Fruit fly (Drosophila melanogaster) whole organism, pupa: Measurements from ENCODE around the gene CG6712.

Experiments used
- CG10348 ChIP-seq: fragments of 200-800 bp; sonication (Bioruptor generic); IDR thresholded peaks from 2 replicates; pipeline ENCODE4 v1.3.6; 2022; ENCODE audit warnings: missing biosample characterization, missing genetic modification characterization
- CG12605 ChIP-seq: fragments of 200-800 bp; sonication (Bioruptor generic); IDR thresholded peaks from 2 replicates; pipeline ENCODE4 v1.3.6; 2022; ENCODE audit warnings: missing biosample characterization, missing genetic modification characterization
- CG13204 ChIP-seq: fragments of 200-800 bp; sonication (Bioruptor generic); optimal IDR thresholded peaks from 2 replicates; lab custom pipeline; 2018; ENCODE audit warnings: missing biosample characterization, mild to moderate bottlenecking, missing genetic modification characterization, moderate library complexity
- CG14655 ChIP-seq: fragments of 200-800 bp; sonication (Bioruptor generic); optimal IDR thresholded peaks from 3 replicates; lab custom pipeline; 2017; ENCODE audit warnings: mild to moderate bottlenecking, missing biosample characterization, missing genetic modification reagents, missing genetic modification characterization
- CG15710 ChIP-seq: fragments of 200-800 bp; sonication (Bioruptor generic); optimal IDR thresholded peaks from 2 replicates; lab custom pipeline; 2018; ENCODE audit warnings: missing biosample characterization, mild to moderate bottlenecking, missing genetic modification characterization, moderate library complexity
- CG17806 ChIP-seq: fragments of 200-800 bp; sonication (Bioruptor generic); optimal IDR thresholded peaks from 2 replicates; lab custom pipeline; 2018; ENCODE audit warnings: missing biosample characterization, mild to moderate bottlenecking, missing genetic modification characterization, moderate library complexity
- CG32121 ChIP-seq: fragments of 200-800 bp; sonication (Bioruptor generic); IDR thresholded peaks from 2 replicates; pipeline ENCODE4 v1.3.6; 2022; ENCODE audit warnings: missing biosample characterization, missing genetic modification characterization
- CG34367 ChIP-seq: fragments of 200-800 bp; sonication (Bioruptor generic); optimal IDR thresholded peaks from 2 replicates; lab custom pipeline; 2018; ENCODE audit warnings: missing biosample characterization, mild to moderate bottlenecking, missing genetic modification characterization
- CG4496 ChIP-seq: fragments of 200-800 bp; sonication (Bioruptor generic); IDR thresholded peaks from 3 replicates; pipeline ENCODE4 v1.3.6; 2022; ENCODE audit warnings: missing biosample characterization, missing genetic modification characterization
- CG8159 ChIP-seq: fragments of 200-800 bp; sonication (Bioruptor generic); optimal IDR thresholded peaks from 3 replicates; lab custom pipeline; 2018; ENCODE audit warnings: missing biosample characterization, mild to moderate bottlenecking, missing genetic modification characterization, moderate library complexity
- CG8301 ChIP-seq: fragments of 200-800 bp; sonication (Bioruptor generic); optimal IDR thresholded peaks from 2 replicates; lab custom pipeline; 2018; ENCODE audit warnings: missing biosample characterization, mild to moderate bottlenecking, missing genetic modification characterization
- CG9948 ChIP-seq: fragments of 200-800 bp; sonication (Bioruptor generic); optimal IDR thresholded peaks from 2 replicates; lab custom pipeline; 2018; ENCODE audit warnings: missing biosample characterization, mild to moderate bottlenecking, missing genetic modification characterization, moderate library complexity
- D1 ChIP-seq: fragments of 200-800 bp; sonication (Bioruptor generic); optimal IDR thresholded peaks from 2 replicates; lab custom pipeline; 2018; ENCODE audit warnings: missing biosample characterization, mild to moderate bottlenecking, missing genetic modification characterization, moderate library complexity
- EcR ChIP-seq: fragments of 200-800 bp; sonication (Bioruptor generic); optimal IDR thresholded peaks from 3 replicates; lab custom pipeline; 2019; ENCODE audit warnings: missing biosample characterization, missing genetic modification characterization, mild to moderate bottlenecking, moderate library complexity, missing genetic modification reagents
- Ets98B ChIP-seq: fragments of 200-800 bp; sonication (Bioruptor generic); IDR thresholded peaks from 2 replicates; pipeline ENCODE4 v1.3.6; 2022; ENCODE audit warnings: missing biosample characterization, missing genetic modification characterization
- Pif1A ChIP-seq: fragments of 200-800 bp; sonication (Bioruptor generic); optimal IDR thresholded peaks from 3 replicates; lab custom pipeline; 2016; ENCODE audit warnings: missing biosample characterization, missing genetic modification characterization
- Pif1B ChIP-seq: fragments of 200-800 bp; sonication (Bioruptor generic); optimal IDR thresholded peaks from 3 replicates; lab custom pipeline; 2016; ENCODE audit warnings: missing biosample characterization, missing genetic modification characterization
- Snoo ChIP-seq: fragments of 200-800 bp; sonication (Bioruptor generic); optimal IDR thresholded peaks from 3 replicates; lab custom pipeline; 2017; ENCODE audit warnings: missing biosample characterization, mild to moderate bottlenecking, missing genetic modification characterization, inconsistent platforms
- fd96Ca ChIP-seq: fragments of 200-800 bp; sonication (Bioruptor generic); IDR thresholded peaks from 3 replicates; pipeline ENCODE4 v1.3.6; 2022; ENCODE audit warnings: missing biosample characterization, missing genetic modification characterization
- gl ChIP-seq: fragments of 200-800 bp; sonication (Bioruptor generic); optimal IDR thresholded peaks from 2 replicates; lab custom pipeline; 2018; ENCODE audit warnings: missing biosample characterization, mild to moderate bottlenecking, missing genetic modification characterization
- rn ChIP-seq: fragments of 200-800 bp; sonication (Bioruptor generic); IDR thresholded peaks from 2 replicates; pipeline ENCODE4 v1.3.6; 2022; ENCODE audit warnings: missing biosample characterization, missing genetic modification characterization

The CG6712 gene

dm6 chr2L:12075850-12076249, 20.5 kb downstream of the CG6712 start, which contains the start of gene CG14947:
TSS of gene CG14947 (plus strand) at chr2L:12076100.
- TF ChIP-seq rn (no peak), CG12605 (no peak), CG34367 (tag; lab: Kevin White, UChicago) (no peak), CG10348 (GFP tag; lab: Robert Waterston, UW) (no peak), Pif1B (GFP tag; lab: Kevin White, UChicago) (no peak), Ets98B (GFP tag; lab: Robert Waterston, UW) (no peak), Pif1A (GFP tag; lab: Kevin White, UChicago) (peak; percentile 50), gl (tag; lab: Kevin White, UChicago) (no peak), Snoo (tag; lab: Kevin White, UChicago) (peak; percentile 29), fd96Ca (GFP tag; lab: Robert Waterston, UW) (no peak), CG8301 (tag; lab: Kevin White, UChicago) (no peak), CG13204 (GFP tag; lab: Kevin White, UChicago) (no peak), CG32121 (GFP tag; lab: Robert Waterston, UW) (peak; percentile 27; the same call in 1 of the 2 replicates), CG4496 (GFP tag; lab: Robert Waterston, UW) (peak; percentile 57; the same call in 1 of the 3 replicates), CG17806 (tag; lab: Kevin White, UChicago) (no peak), CG9948 (tag; lab: Kevin White, UChicago) (no peak), CG14655 (GFP tag; lab: Kevin White, UChicago) (no peak), EcR (GFP tag; lab: Kevin White, UChicago) (no peak), CG15710 (tag; lab: Kevin White, UChicago) (no peak), D1 (tag; lab: Kevin White, UChicago) (no peak), CG8159 (peak; percentile 25)

DNA sequence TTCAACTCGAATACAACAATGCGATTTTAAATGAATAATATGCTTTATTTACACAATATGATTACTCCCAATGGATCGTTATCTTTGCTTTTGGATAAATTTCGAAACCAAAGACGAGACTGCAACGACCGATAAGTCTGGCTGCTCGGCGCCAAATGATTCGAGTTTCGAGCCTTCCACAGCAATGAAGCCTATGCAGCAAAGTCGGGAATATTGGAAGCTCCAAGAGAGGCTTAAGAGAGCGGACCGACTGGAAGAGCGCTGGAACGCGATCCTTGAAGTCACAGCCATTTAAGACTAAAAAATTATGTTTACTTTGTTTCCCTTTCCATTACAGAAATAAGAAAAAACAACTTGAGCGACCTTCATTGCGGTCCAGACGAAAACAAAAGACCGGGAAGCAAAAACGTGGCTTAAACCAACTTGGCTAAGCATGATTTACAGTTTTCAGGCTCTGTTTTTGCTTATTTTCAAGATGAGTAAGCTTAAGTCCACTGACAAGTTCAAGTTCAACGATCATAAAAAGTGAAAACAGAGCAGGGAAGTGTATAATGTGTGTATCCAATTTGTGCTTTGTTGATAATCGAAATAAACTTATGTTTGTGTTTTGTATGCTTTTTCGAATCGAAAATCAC, 29.6 kb downstream of the CG6712 start, which contains the start of gene firl:
TSS of gene firl (minus strand) at position 159 of the 635 bp plus-strand sequence.
- TF ChIP-seq EcR (GFP tag; lab: Kevin White, UChicago) (peak; percentile 79), CG9948 (tag; lab: Kevin White, UChicago) (no peak)

DNA sequence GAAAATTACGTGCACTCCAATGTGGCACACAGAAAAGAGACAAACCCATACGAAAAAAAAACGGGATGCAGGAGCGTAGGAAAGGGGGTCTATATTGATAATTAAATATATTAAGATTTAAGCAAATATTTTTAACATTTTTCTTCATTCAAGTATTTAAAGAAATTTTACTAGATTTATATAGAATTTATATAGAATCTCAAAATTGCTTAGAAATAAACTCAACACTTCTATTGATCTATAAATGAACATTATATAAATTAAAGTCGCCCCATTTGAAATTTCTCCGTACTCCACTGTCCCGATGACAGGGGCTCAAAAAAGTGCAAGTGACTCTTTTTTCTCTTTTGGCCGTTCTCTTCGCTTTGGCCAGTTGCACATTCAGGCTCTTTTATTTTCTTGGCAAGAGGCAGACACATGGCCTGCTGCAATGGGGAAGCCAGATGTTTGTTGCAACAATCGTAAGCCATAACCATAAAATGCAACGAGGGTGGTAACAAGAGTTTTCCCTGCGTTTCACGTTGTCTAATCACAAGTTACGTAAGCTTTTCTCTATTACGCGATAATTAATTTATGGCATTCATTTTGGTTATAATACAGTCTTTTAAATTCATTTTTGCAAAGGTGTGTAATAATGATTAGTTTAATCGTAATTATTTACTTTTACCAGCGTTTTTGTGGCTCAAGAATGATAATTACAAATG, 30.5 kb downstream of the CG6712 start:
- TF ChIP-seq rn (peak; percentile 88), gl (tag; lab: Kevin White, UChicago) (peak; percentile 50), CG32121 (GFP tag; lab: Robert Waterston, UW) (peak; percentile 96), CG34367 (tag; lab: Kevin White, UChicago) (peak; percentile 84), CG12605 (peak; percentile 94), CG9948 (tag; lab: Kevin White, UChicago) (peak; percentile 95), CG14655 (GFP tag; lab: Kevin White, UChicago) (peak; percentile 99), CG8159 (peak; percentile 95), CG8301 (tag; lab: Kevin White, UChicago) (peak; percentile 97), Ets98B (GFP tag; lab: Robert Waterston, UW) (peak; percentile 90), CG13204 (GFP tag; lab: Kevin White, UChicago) (no peak), CG17806 (tag; lab: Kevin White, UChicago) (peak; percentile 94), CG10348 (GFP tag; lab: Robert Waterston, UW) (peak; percentile 74), CG4496 (GFP tag; lab: Robert Waterston, UW) (peak; percentile 93), CG15710 (tag; lab: Kevin White, UChicago) (peak; percentile 94), Snoo (tag; lab: Kevin White, UChicago) (peak; percentile 83), D1 (tag; lab: Kevin White, UChicago) (peak; percentile 93), EcR (GFP tag; lab: Kevin White, UChicago) (no peak), Pif1B (GFP tag; lab: Kevin White, UChicago) (peak; percentile 91), Pif1A (GFP tag; lab: Kevin White, UChicago) (peak; percentile 89), fd96Ca (GFP tag; lab: Robert Waterston, UW) (peak; percentile 84)

DNA sequence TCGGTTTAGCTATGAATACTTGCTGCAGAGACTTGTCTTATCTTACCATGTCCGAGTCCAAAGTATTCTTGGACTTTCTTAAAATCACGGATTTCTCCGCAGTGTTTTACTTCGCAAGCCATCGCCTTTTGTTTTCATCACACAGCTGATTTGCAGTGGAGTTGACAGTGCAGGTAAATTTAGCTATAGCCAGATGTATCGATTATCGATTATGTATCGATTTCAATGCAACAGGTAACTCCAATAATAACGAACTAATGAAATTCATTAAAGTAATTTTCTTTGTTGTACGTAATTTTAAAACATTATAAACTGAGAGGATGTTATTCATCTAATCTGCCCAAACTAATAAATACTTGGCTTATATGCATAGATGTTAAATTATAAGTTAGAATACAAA, 33.3 kb downstream of the CG6712 start, which contains the start of gene Rab3-GAP:
TSS of gene Rab3-GAP (minus strand) at position 150 of the 400 bp plus-strand sequence.
- TF ChIP-seq rn (no peak), Snoo (tag; lab: Kevin White, UChicago) (no peak), Ets98B (GFP tag; lab: Robert Waterston, UW) (peak; percentile 6; the same call in 1 of the 2 replicates), CG32121 (GFP tag; lab: Robert Waterston, UW) (no peak), CG17806 (tag; lab: Kevin White, UChicago) (peak; percentile 7), CG8159 (peak; percentile 25), D1 (tag; lab: Kevin White, UChicago) (no peak), CG12605 (peak; percentile 53), CG8301 (tag; lab: Kevin White, UChicago) (peak; percentile 15), CG15710 (tag; lab: Kevin White, UChicago) (peak; percentile 15)
- TF ChIP-seq, all 21 proteins: peak for 6

DNA sequence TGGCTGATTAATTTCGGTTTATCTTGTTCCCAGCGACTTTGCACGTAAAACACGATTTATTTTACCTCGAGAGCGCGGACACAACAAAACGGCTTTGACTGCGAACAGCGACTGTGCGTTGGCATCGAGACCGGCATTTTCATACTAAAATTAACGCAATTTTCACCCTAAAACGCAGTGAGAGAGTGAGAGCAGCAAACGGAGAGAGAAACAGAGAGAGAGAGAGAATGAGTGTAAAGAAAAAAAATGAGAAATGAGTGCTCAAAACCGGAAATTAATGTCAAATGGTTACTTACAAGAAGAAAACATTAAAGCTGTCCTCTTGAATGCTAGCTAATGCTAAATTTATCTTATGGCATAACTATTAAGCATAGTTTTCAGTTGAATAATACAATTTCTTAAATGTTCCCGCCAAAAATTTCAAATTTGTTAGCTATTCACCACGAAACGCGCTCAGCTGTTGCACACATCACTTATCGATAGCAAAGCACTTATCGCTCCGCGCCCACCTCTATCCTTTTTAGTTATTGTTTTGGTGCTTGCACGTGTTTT, 40.4 kb downstream of the CG6712 start, which contains the start of the genes JhI-21, RpL7-like and CG34164:
TSS of gene JhI-21 (minus strand) at position 206 of the 552 bp plus-strand sequence.
TSS of gene RpL7-like (plus strand) at position 490 of the 552 bp plus-strand sequence.
TSS of gene CG34164 (plus strand) at position 512 of the 552 bp plus-strand sequence.
- no peak for TF ChIP-seq CG14655 (GFP tag; lab: Kevin White, UChicago)
- TF ChIP-seq Snoo (tag; lab: Kevin White, UChicago), result peak; percentile 6
- no peak for TF ChIP-seq CG10348 (GFP tag; lab: Robert Waterston, UW)
- peak; percentile 43; the same call in 1 of the 2 replicates for TF ChIP-seq CG12605
- TF ChIP-seq Ets98B (GFP tag; lab: Robert Waterston, UW), result peak; percentile 19; the same call in 1 of the 2 replicates
